Fruit fly (Drosophila melanogaster): ENCODE data around the gene SdhAL.

dm6 chr3L:11966104-11966503 lies 41.5 kb upstream of the SdhAL start, which contains the start of gene prc:
- TF ChIP-seq insv (optimal IDR thresholded peaks at IDR 0.05) (no peak), h (optimal IDR thresholded peaks at IDR 0.05) (no peak), Sin3A (optimal IDR thresholded peaks at IDR 0.05) (no peak)

Data from Kc167 (cell line).